Fruit fly (Drosophila melanogaster): ENCODE data around the gene Mpv17.

Gene Mpv17

DNA sequence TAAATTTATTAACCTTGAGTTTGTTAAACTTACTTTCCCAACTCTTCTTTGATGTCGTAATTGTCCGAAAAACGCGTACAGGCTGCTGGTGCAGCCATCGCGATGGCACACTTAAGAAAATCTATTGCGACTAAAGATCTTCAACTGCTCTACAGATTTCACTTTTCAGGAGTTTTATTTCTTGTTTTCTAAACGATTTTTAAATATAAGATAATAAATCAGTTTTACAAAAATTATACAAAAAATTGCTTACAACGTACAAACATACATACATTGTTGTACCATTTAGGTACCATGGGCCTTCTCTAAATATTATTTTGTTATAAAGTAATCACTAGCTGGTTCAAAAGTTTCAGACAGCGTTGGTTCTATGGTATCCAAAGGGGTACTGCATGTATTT is 21.3 kb upstream of the Mpv17 start:
- no peak for TF ChIP-seq fru (GFP tag; optimal IDR thresholded peaks at IDR 0.05)
- TF ChIP-seq HLH106 (tag; optimal IDR thresholded peaks at IDR 0.05), result no peak
- no peak for TF ChIP-seq br (GFP tag; optimal IDR thresholded peaks at IDR 0.05)
- TF ChIP-seq brk (GFP tag; optimal IDR thresholded peaks at IDR 0.05), result no peak
- TF ChIP-seq dsf (GFP tag; optimal IDR thresholded peaks at IDR 0.05; ENCODE audit: borderline replicate concordance), result no peak
- TF ChIP-seq OdsH (GFP tag; optimal IDR thresholded peaks at IDR 0.05), result no peak
- TF ChIP-seq dl (GFP tag; optimal IDR thresholded peaks at IDR 0.05; ENCODE audit: insufficient read depth in 1 of 2, partially characterized antibody in 2 of 2), result no peak
- no peak for TF ChIP-seq CrebA (GFP tag; optimal IDR thresholded peaks at IDR 0.05; ENCODE audit: borderline replicate concordance)
- TF ChIP-seq tai (GFP tag; optimal IDR thresholded peaks at IDR 0.05), result no peak
- no peak for TF ChIP-seq Dfd (GFP tag; optimal IDR thresholded peaks at IDR 0.05)
- no peak for TF ChIP-seq rgr (GFP tag; optimal IDR thresholded peaks at IDR 0.05)
- TF ChIP-seq Abd-B (GFP tag; optimal IDR thresholded peaks at IDR 0.05), result no peak
- no peak for TF ChIP-seq Hnf4 (GFP tag; optimal IDR thresholded peaks at IDR 0.05)
- no peak for TF ChIP-seq Dif (GFP tag; optimal IDR thresholded peaks at IDR 0.05; ENCODE audit: partially characterized antibody)
- no peak for TF ChIP-seq Hr83 (GFP tag; optimal IDR thresholded peaks at IDR 0.05; ENCODE audit: poor library complexity, severe bottlenecking)
- no peak for TF ChIP-seq h (GFP tag; optimal IDR thresholded peaks at IDR 0.05)
- no peak for TF ChIP-seq Vsx2 (GFP tag; optimal IDR thresholded peaks at IDR 0.05; ENCODE audit: partially characterized antibody)
- no peak for TF ChIP-seq Hr78 (GFP tag; optimal IDR thresholded peaks at IDR 0.05)
- no peak for TF ChIP-seq lola (GFP tag; optimal IDR thresholded peaks at IDR 0.05)

DNA sequence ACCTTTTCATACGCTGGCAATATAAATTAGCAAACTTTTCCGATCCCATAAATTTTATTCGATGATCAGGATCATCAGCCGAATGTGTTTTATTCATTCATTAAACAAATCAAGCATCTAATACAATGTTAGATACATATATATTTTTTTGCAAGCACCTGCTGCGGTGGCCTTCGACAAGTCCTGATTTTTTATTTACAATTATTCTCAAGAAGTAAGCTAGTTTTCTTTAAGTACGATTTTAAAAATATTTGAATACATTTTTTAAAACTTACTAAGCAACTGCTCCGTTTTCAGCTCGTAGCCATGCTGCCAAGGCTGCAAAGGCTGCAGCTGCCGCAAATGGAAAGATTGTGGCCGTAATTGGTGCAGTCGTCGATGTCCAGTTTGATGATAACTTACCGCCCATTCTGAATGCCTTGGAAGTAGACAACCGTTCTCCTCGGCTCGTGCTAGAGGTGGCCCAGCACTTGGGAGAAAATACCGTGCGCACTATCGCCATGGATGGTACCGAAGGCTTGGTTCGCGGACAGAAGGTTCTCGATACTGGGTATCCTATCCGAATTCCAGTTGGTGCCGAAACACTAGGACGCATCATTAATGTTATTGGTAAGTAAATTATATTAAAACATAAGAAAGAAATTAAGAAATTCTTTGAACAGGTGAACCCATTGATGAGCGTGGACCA is 3.6 kb upstream of the Mpv17 start:
- no peak for TF ChIP-seq dl (GFP tag; optimal IDR thresholded peaks at IDR 0.05; ENCODE audit: insufficient read depth in 1 of 2, partially characterized antibody in 2 of 2)
- no peak for TF ChIP-seq Mio (GFP tag; optimal IDR thresholded peaks at IDR 0.05)
- no peak for TF ChIP-seq Hr83 (GFP tag; optimal IDR thresholded peaks at IDR 0.05; ENCODE audit: poor library complexity, severe bottlenecking)
- TF ChIP-seq Sp1 (GFP tag; optimal IDR thresholded peaks at IDR 0.05), result no peak
- TF ChIP-seq HLH106 (tag; optimal IDR thresholded peaks at IDR 0.05), result no peak
- TF ChIP-seq dmrt93B (GFP tag; optimal IDR thresholded peaks at IDR 0.05), result no peak
- no peak for TF ChIP-seq Hnf4 (GFP tag; optimal IDR thresholded peaks at IDR 0.05)
- no peak for TF ChIP-seq foxo (GFP tag; optimal IDR thresholded peaks at IDR 0.05)
- TF ChIP-seq fru (GFP tag; optimal IDR thresholded peaks at IDR 0.05), result no peak
- no peak for TF ChIP-seq dsf (GFP tag; optimal IDR thresholded peaks at IDR 0.05; ENCODE audit: borderline replicate concordance)
- no peak for TF ChIP-seq OdsH (GFP tag; optimal IDR thresholded peaks at IDR 0.05)
- TF ChIP-seq Myc (optimal IDR thresholded peaks at IDR 0.05), result no peak
- no peak for TF ChIP-seq CrebA (GFP tag; optimal IDR thresholded peaks at IDR 0.05; ENCODE audit: borderline replicate concordance)
- TF ChIP-seq Dif (GFP tag; optimal IDR thresholded peaks at IDR 0.05; ENCODE audit: partially characterized antibody), result no peak
- TF ChIP-seq h (GFP tag; optimal IDR thresholded peaks at IDR 0.05), result no peak
- TF ChIP-seq Abd-B (GFP tag; optimal IDR thresholded peaks at IDR 0.05), result no peak
- TF ChIP-seq Vsx2 (GFP tag; optimal IDR thresholded peaks at IDR 0.05; ENCODE audit: partially characterized antibody), result no peak
- TF ChIP-seq CG9705 (GFP tag; optimal IDR thresholded peaks at IDR 0.05), result no peak
- no peak for TF ChIP-seq Dfd (GFP tag; optimal IDR thresholded peaks at IDR 0.05)

DNA sequence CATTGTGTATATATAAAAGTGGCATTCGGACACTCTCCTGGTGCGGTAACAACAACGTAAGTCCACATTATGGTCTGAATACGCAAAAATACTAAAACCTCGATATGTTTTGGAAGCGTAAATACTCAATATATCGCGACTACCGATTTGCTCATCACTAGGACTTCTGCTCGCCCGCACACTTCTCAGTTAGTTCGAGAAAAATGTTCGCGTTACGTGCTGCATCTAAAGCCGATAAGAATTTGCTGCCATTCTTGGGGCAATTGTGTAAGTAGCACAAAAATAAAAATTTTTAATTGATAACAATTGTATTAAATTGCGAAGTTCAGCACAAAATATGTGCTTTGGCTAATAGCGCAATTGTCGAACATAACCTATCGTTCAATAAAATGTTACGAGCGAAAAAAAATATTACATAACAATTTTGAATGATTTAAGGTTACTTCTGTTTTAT is 2.6 kb upstream of the Mpv17 start, which contains the start of gene CG11076:
Gene CG11076, minus strand, starts transcription at position 71 of the 454 bp plus-strand sequence.
- TF ChIP-seq Jra (GFP tag; optimal IDR thresholded peaks at IDR 0.05), result peak; percentile 49
- TF ChIP-seq foxo (GFP tag; optimal IDR thresholded peaks at IDR 0.05), result no peak
- TF ChIP-seq N (GFP tag; optimal IDR thresholded peaks at IDR 0.05), result peak; percentile 8
- no peak for TF ChIP-seq dmrt93B (GFP tag; optimal IDR thresholded peaks at IDR 0.05)
- TF ChIP-seq CG32264 (GFP tag; optimal IDR thresholded peaks at IDR 0.05), result no peak
- no peak for TF ChIP-seq Mio (GFP tag; optimal IDR thresholded peaks at IDR 0.05)
- TF ChIP-seq jim (GFP tag; optimal IDR thresholded peaks at IDR 0.05), result no peak
- peak; percentile 56 for TF ChIP-seq woc (GFP tag; optimal IDR thresholded peaks at IDR 0.05)
- TF ChIP-seq Myc (optimal IDR thresholded peaks at IDR 0.05), result no peak
- TF ChIP-seq Hnf4 (GFP tag; optimal IDR thresholded peaks at IDR 0.05), result peak; percentile 28
- TF ChIP-seq brk (GFP tag; optimal IDR thresholded peaks at IDR 0.05), result peak; percentile 13
- TF ChIP-seq Hr78 (GFP tag; optimal IDR thresholded peaks at IDR 0.05), result no peak
- no peak for TF ChIP-seq CG9705 (GFP tag; optimal IDR thresholded peaks at IDR 0.05)
- TF ChIP-seq Rel (GFP tag; optimal IDR thresholded peaks at IDR 0.05), result no peak
- TF ChIP-seq Rel (tag; optimal IDR thresholded peaks at IDR 0.05), result no peak
- TF ChIP-seq sage (GFP tag; optimal IDR thresholded peaks at IDR 0.05), result no peak
- no peak for TF ChIP-seq sv (GFP tag; optimal IDR thresholded peaks at IDR 0.05)
- TF ChIP-seq Dfd (GFP tag; optimal IDR thresholded peaks at IDR 0.05), result no peak
- TF ChIP-seq ey (GFP tag; optimal IDR thresholded peaks at IDR 0.05), result no peak
- peak; percentile 40 for TF ChIP-seq h (GFP tag; optimal IDR thresholded peaks at IDR 0.05)
- no peak for TF ChIP-seq HLH106 (tag; optimal IDR thresholded peaks at IDR 0.05)
- peak; percentile 54 for TF ChIP-seq Dif (GFP tag; optimal IDR thresholded peaks at IDR 0.05; ENCODE audit: partially characterized antibody)
- no peak for TF ChIP-seq Abd-B (GFP tag; optimal IDR thresholded peaks at IDR 0.05)
- no peak for TF ChIP-seq pan (optimal IDR thresholded peaks at IDR 0.05)
- TF ChIP-seq GATAd (GFP tag; optimal IDR thresholded peaks at IDR 0.05), result no peak
- TF ChIP-seq lola (GFP tag; optimal IDR thresholded peaks at IDR 0.05), result no peak
- TF ChIP-seq dl (GFP tag; optimal IDR thresholded peaks at IDR 0.05; ENCODE audit: insufficient read depth in 1 of 2, partially characterized antibody in 2 of 2), result no peak
- TF ChIP-seq rgr (GFP tag; optimal IDR thresholded peaks at IDR 0.05), result no peak
- peak; percentile 70 for TF ChIP-seq tai (GFP tag; optimal IDR thresholded peaks at IDR 0.05)
- TF ChIP-seq Vsx2 (GFP tag; optimal IDR thresholded peaks at IDR 0.05; ENCODE audit: partially characterized antibody), result no peak
- TF ChIP-seq dsf (GFP tag; optimal IDR thresholded peaks at IDR 0.05; ENCODE audit: borderline replicate concordance), result peak; percentile 35
- TF ChIP-seq br (GFP tag; optimal IDR thresholded peaks at IDR 0.05), result peak; percentile 75
- no peak for TF ChIP-seq Sp1 (GFP tag; optimal IDR thresholded peaks at IDR 0.05)
- TF ChIP-seq usp (GFP tag; optimal IDR thresholded peaks at IDR 0.05), result no peak
- TF ChIP-seq fru (GFP tag; optimal IDR thresholded peaks at IDR 0.05), result peak; percentile 28
- no peak for TF ChIP-seq CrebA (GFP tag; optimal IDR thresholded peaks at IDR 0.05; ENCODE audit: borderline replicate concordance)
- TF ChIP-seq Hr83 (GFP tag; optimal IDR thresholded peaks at IDR 0.05; ENCODE audit: poor library complexity, severe bottlenecking), result peak; percentile 80
- no peak for TF ChIP-seq OdsH (GFP tag; optimal IDR thresholded peaks at IDR 0.05)
- TF ChIP-seq psq (GFP tag; optimal IDR thresholded peaks at IDR 0.05), result no peak
